Fruit fly (Drosophila melanogaster) whole organism, embryonic: Measurements from ENCODE around the gene CG16734.

Source experiments
- ATbp ChIP-seq: fragments of 200-800 bp; sonication (Bioruptor generic); optimal IDR thresholded peaks from 2 replicates; lab custom pipeline; 2017; ENCODE audit warnings: missing biosample characterization, mild to moderate bottlenecking, missing genetic modification characterization, missing genetic modification reagents
- Antp ChIP-seq: fragments of 200-800 bp; sonication (Bioruptor generic); optimal IDR thresholded peaks from 3 replicates; lab custom pipeline; 2016; ENCODE audit warnings: missing biosample characterization, missing genetic modification characterization
- CG10209 ChIP-seq: fragments of 200-800 bp; sonication (Bioruptor generic); optimal IDR thresholded peaks from 3 replicates; lab custom pipeline; 2017; ENCODE audit warnings: missing biosample characterization, mild to moderate bottlenecking, missing genetic modification characterization, missing genetic modification reagents
- CG11695 ChIP-seq: fragments of 200-800 bp; sonication (Bioruptor generic); IDR thresholded peaks from 3 replicates; pipeline ENCODE4 v1.3.6; 2022; ENCODE audit warnings: missing biosample characterization, missing genetic modification characterization
- CG13894 ChIP-seq: fragments of 200-800 bp; sonication (Bioruptor generic); optimal IDR thresholded peaks from 3 replicates; lab custom pipeline; 2018; ENCODE audit warnings: missing biosample characterization, mild to moderate bottlenecking, missing genetic modification characterization, moderate library complexity
- CG14710 ChIP-seq: fragments of 200-800 bp; sonication (Bioruptor generic); optimal IDR thresholded peaks from 3 replicates; lab custom pipeline; 2019; ENCODE audit warnings: missing biosample characterization, mild to moderate bottlenecking, missing genetic modification characterization, moderate library complexity
- CG17328 ChIP-seq: fragments of 200-800 bp; sonication (Bioruptor generic); IDR thresholded peaks from 2 replicates; pipeline ENCODE4 v1.3.6; 2022; ENCODE audit warnings: missing biosample characterization, missing genetic modification characterization
- CG17359 ChIP-seq: fragments of 200-800 bp; sonication (Bioruptor generic); optimal IDR thresholded peaks from 3 replicates; lab custom pipeline; 2018; ENCODE audit warnings: missing biosample characterization, mild to moderate bottlenecking, missing genetic modification characterization, moderate library complexity
- CG17612 ChIP-seq: fragments of 200-800 bp; sonication (Bioruptor generic); IDR thresholded peaks from 2 replicates; pipeline ENCODE4 v1.3.6; 2022; ENCODE audit warnings: missing biosample characterization, missing genetic modification characterization
- CG18011 ChIP-seq: fragments of 200-800 bp; sonication (Bioruptor generic); optimal IDR thresholded peaks from 2 replicates; lab custom pipeline; 2017; ENCODE audit warnings: missing biosample characterization, missing genetic modification characterization, mild to moderate bottlenecking, moderate library complexity, missing genotype
- CG30431 ChIP-seq: fragments of 200-800 bp; sonication (Bioruptor generic); optimal IDR thresholded peaks from 2 replicates; lab custom pipeline; 2017; ENCODE audit warnings: missing biosample characterization, missing genetic modification characterization
- CG3065 ChIP-seq: fragments of 200-800 bp; sonication (Bioruptor generic); optimal IDR thresholded peaks from 2 replicates; lab custom pipeline; 2016; ENCODE audit warnings: missing biosample characterization, missing genetic modification characterization
- CG4707 ChIP-seq: fragments of 200-800 bp; sonication (Bioruptor generic); optimal IDR thresholded peaks from 2 replicates; lab custom pipeline; 2018; ENCODE audit warnings: missing biosample characterization, mild to moderate bottlenecking, missing genetic modification characterization, moderate library complexity
- CG6272 ChIP-seq: fragments of 200-800 bp; sonication (Bioruptor generic); IDR thresholded peaks from 2 replicates; pipeline ENCODE4 v1.3.6; 2022; ENCODE audit warnings: missing biosample characterization, missing genetic modification characterization
- CG8089 ChIP-seq: fragments of 200-800 bp; sonication (Bioruptor generic); optimal IDR thresholded peaks from 3 replicates; lab custom pipeline; 2016; ENCODE audit warnings: missing biosample characterization, missing genetic modification characterization
- CG8388 ChIP-seq: fragments of 200-800 bp; sonication (Bioruptor generic); optimal IDR thresholded peaks from 2 replicates; lab custom pipeline; 2019; ENCODE audit warnings: missing biosample characterization, mild to moderate bottlenecking, missing genetic modification characterization, moderate library complexity
- Camta ChIP-seq: fragments of 200-800 bp; sonication (Bioruptor generic); optimal IDR thresholded peaks from 2 replicates; lab custom pipeline; 2016; ENCODE audit warnings: missing biosample characterization, missing genetic modification characterization
- CkIIα-i1 ChIP-seq: fragments of 200-800 bp; sonication (Bioruptor generic); IDR thresholded peaks from 2 replicates; pipeline ENCODE4 v1.3.6; 2022; ENCODE audit warnings: missing biosample characterization, missing genetic modification characterization
- Dad ChIP-seq: fragments of 200-800 bp; sonication (Bioruptor generic); optimal IDR thresholded peaks from 3 replicates; lab custom pipeline; 2016; ENCODE audit warnings: missing biosample characterization, missing genetic modification characterization
- GATAe ChIP-seq: fragments of 200-800 bp; sonication (Bioruptor generic); conservative IDR thresholded peaks from 2 replicates; pipeline ENCODE4 v1.3.6; 2022; ENCODE audit warnings: missing biosample characterization, missing genetic modification characterization
- HmgZ ChIP-seq: fragments of 200-800 bp; sonication (Bioruptor generic); optimal IDR thresholded peaks from 2 replicates; lab custom pipeline; 2018; ENCODE audit warnings: missing biosample characterization, mild to moderate bottlenecking, missing genetic modification characterization
- Rx ChIP-seq: fragments of 200-800 bp; sonication (Bioruptor generic); IDR thresholded peaks from 2 replicates; pipeline ENCODE4 v1.3.6; 2022; ENCODE audit warnings: missing biosample characterization, missing genetic modification characterization
- Side ChIP-seq: fragments of 200-800 bp; sonication (Bioruptor generic); optimal IDR thresholded peaks from 2 replicates; lab custom pipeline; 2016; ENCODE audit warnings: missing biosample characterization, missing genetic modification characterization
- Sry-δ ChIP-seq: fragments of 200-800 bp; sonication (Bioruptor generic); optimal IDR thresholded peaks from 2 replicates; lab custom pipeline; 2016; ENCODE audit warnings: missing biosample characterization, missing genetic modification characterization
- az2 ChIP-seq: fragments of 200-800 bp; sonication (Bioruptor generic); optimal IDR thresholded peaks from 3 replicates; lab custom pipeline; 2016; ENCODE audit warnings: missing biosample characterization, missing genetic modification characterization
- bab2 ChIP-seq: fragments of 200-800 bp; sonication (Bioruptor generic); optimal IDR thresholded peaks from 2 replicates; lab custom pipeline; 2016; ENCODE audit warnings: missing biosample characterization, missing genetic modification characterization
- bcd ChIP-seq: fragments of 200-800 bp; sonication (Bioruptor generic); optimal IDR thresholded peaks from 2 replicates; lab custom pipeline; 2017; ENCODE audit warnings: missing biosample characterization, mild to moderate bottlenecking, missing genetic modification characterization
- chn ChIP-seq: fragments of 200-800 bp; sonication (Bioruptor generic); optimal IDR thresholded peaks from 2 replicates; lab custom pipeline; 2016; ENCODE audit warnings: missing biosample characterization, missing genetic modification characterization
- croc ChIP-seq: fragments of 200-800 bp; sonication (Bioruptor generic); conservative IDR thresholded peaks from 3 replicates; pipeline ENCODE4 v1.3.6; 2022; ENCODE audit warnings: missing biosample characterization, missing genetic modification characterization
- crol ChIP-seq: fragments of 200-800 bp; sonication (Bioruptor generic); IDR thresholded peaks from 2 replicates; pipeline ENCODE4 v1.3.6; 2022; ENCODE audit warnings: missing biosample characterization, missing genetic modification characterization
- dimm ChIP-seq: fragments of 200-800 bp; sonication (Bioruptor generic); IDR thresholded peaks from 2 replicates; pipeline ENCODE4 v1.3.6; 2022; ENCODE audit warnings: missing biosample characterization, missing genetic modification characterization
- dmrt99B ChIP-seq: fragments of 200-800 bp; sonication (Bioruptor generic); optimal IDR thresholded peaks from 2 replicates; lab custom pipeline; 2018; ENCODE audit warnings: missing biosample characterization, mild to moderate bottlenecking, missing genetic modification characterization, moderate library complexity
- exex ChIP-seq: fragments of 200-800 bp; sonication (Bioruptor generic); optimal IDR thresholded peaks from 4 replicates; lab custom pipeline; 2018; ENCODE audit warnings: missing biosample characterization, mild to moderate bottlenecking, missing genetic modification characterization, moderate library complexity
- ftz-f1 ChIP-seq: fragments of 200-800 bp; sonication (Bioruptor generic); optimal IDR thresholded peaks from 2 replicates; lab custom pipeline; 2016; ENCODE audit warnings: missing biosample characterization, missing genetic modification characterization
- hkb ChIP-seq, 2 experiments: fragments of 200-800 bp in 1 of 2; fragments of >200 bp in 1 of 2; sonication (Bioruptor generic) in 1 of 2; IDR thresholded peaks in 1 of 2; optimal IDR thresholded peaks in 1 of 2; 2 replicates each; pipeline versions ENCODE4 v1.3.6 to Lab custom; 2017 to 2022; ENCODE audit warnings: missing biosample characterization in 1 of 2, missing genetic modification characterization in 1 of 2
- jumu ChIP-seq: fragments of 200-800 bp; sonication (Bioruptor generic); optimal IDR thresholded peaks from 3 replicates; lab custom pipeline; 2016; ENCODE audit warnings: missing biosample characterization, missing genetic modification characterization
- maf-S ChIP-seq: fragments of 200-800 bp; sonication (Bioruptor generic); optimal IDR thresholded peaks from 2 replicates; lab custom pipeline; 2016; ENCODE audit warnings: missing biosample characterization, missing genetic modification characterization
- mld ChIP-seq: fragments of 200-800 bp; sonication (Bioruptor generic); IDR thresholded peaks from 3 replicates; pipeline ENCODE4 v1.3.6; 2022; ENCODE audit warnings: missing biosample characterization, missing genetic modification characterization; ENCODE audit not compliant: partially characterized antibody
- nerfin-1 ChIP-seq: fragments of 200-800 bp; sonication (Bioruptor generic); optimal IDR thresholded peaks from 3 replicates; lab custom pipeline; 2019; ENCODE audit warnings: missing biosample characterization, mild to moderate bottlenecking, missing genetic modification characterization, moderate library complexity
- nerfin-2 ChIP-seq: fragments of 200-800 bp; sonication (Bioruptor generic); IDR thresholded peaks from 2 replicates; pipeline ENCODE4 v1.3.6; 2022; ENCODE audit warnings: missing biosample characterization, missing genetic modification characterization; ENCODE audit not compliant: partially characterized antibody
- pita ChIP-seq: fragments of 200-800 bp; sonication (Bioruptor generic); optimal IDR thresholded peaks from 2 replicates; lab custom pipeline; 2017; ENCODE audit warnings: missing biosample characterization, mild to moderate bottlenecking, missing genetic modification characterization
- prd ChIP-seq, 3 experiments: fragments of >200 bp in 2 of 3; fragments of 200-800 bp in 1 of 3; sonication (Bioruptor generic) in 1 of 3; optimal IDR thresholded peaks in 2 of 3; IDR thresholded peaks in 1 of 3; 2 replicates in 2 of 3; 3 replicates in 1 of 3; pipeline versions ENCODE4 v1.3.6 to Lab custom; 2017 to 2022; ENCODE audit warnings: missing biosample characterization in 1 of 3, missing genetic modification characterization in 1 of 3
- run ChIP-seq: fragments of 200-800 bp; sonication (Bioruptor generic); optimal IDR thresholded peaks from 3 replicates; lab custom pipeline; 2018; ENCODE audit warnings: missing biosample characterization, mild to moderate bottlenecking, missing genetic modification characterization
- sim ChIP-seq: fragments of 200-800 bp; sonication (Bioruptor generic); IDR thresholded peaks from 2 replicates; pipeline ENCODE4 v1.3.6; 2022; ENCODE audit warnings: missing biosample characterization, missing genetic modification characterization
- slou ChIP-seq: fragments of 200-800 bp; sonication (Bioruptor generic); optimal IDR thresholded peaks from 3 replicates; lab custom pipeline; 2016; ENCODE audit warnings: missing biosample characterization, missing genetic modification characterization
- sob ChIP-seq: fragments of 200-800 bp; sonication (Bioruptor generic); IDR thresholded peaks from 2 replicates; pipeline ENCODE4 v1.3.6; 2022; ENCODE audit warnings: missing biosample characterization, missing genetic modification characterization
- tap ChIP-seq: fragments of 200-800 bp; optimal IDR thresholded peaks from 3 replicates; lab custom pipeline; 2019; ENCODE audit warnings: missing biosample characterization, mild to moderate bottlenecking, missing genetic modification characterization, moderate library complexity
- vnd ChIP-seq: fragments of 200-800 bp; sonication (Bioruptor generic); IDR thresholded peaks from 3 replicates; pipeline ENCODE4 v1.3.6; 2022; ENCODE audit warnings: missing biosample characterization, missing genetic modification characterization; ENCODE audit not compliant: partially characterized antibody
- wor ChIP-seq: fragments of 200-800 bp; sonication (Bioruptor generic); IDR thresholded peaks from 2 replicates; pipeline ENCODE4 v1.3.6; 2022; ENCODE audit warnings: missing biosample characterization, missing genetic modification characterization

CG16734 gene

dm6 chr3R:9260421-9260973 is 5.6 kb downstream of the CG16734 start, which contains the start of gene ATP6AP2 (continued):
- TF ChIP-seq prd (optimal IDR thresholded peaks at IDR 0.05; lab: Kevin White, UChicago) (no peak), prd (GFP tag; IDR thresholded peaks at IDR 0.05; lab: Robert Waterston, UW) (0 out of 3 replicates have a peak, but pooled peaks have one; percentile 32), CG17328 (GFP tag; lab: Robert Waterston, UW) (peak; percentile 61; the same call in 1 of the 2 replicates), CG8089 (GFP tag; lab: Kevin White, UChicago) (no peak), CG4707 (no peak), Antp (no peak), Dad (GFP tag; lab: Kevin White, UChicago) (peak; percentile 10), sob (GFP tag; lab: Robert Waterston, UW) (peak; percentile 85), CkIIα-i1 (GFP tag; lab: Robert Waterston, UW) (no peak), CG6272 (GFP tag; lab: Robert Waterston, UW) (peak; percentile 28; the same call in 1 of the 2 replicates), exex (tag; lab: Kevin White, UChicago) (peak; percentile 25), CG3065 (GFP tag; lab: Kevin White, UChicago) (no peak), dmrt99B (tag; lab: Kevin White, UChicago) (no peak), hkb (optimal IDR thresholded peaks at IDR 0.05; lab: Kevin White, UChicago) (no peak), hkb (GFP tag; IDR thresholded peaks at IDR 0.05; lab: Robert Waterston, UW) (0 out of 2 replicates have a peak, but pooled peaks have one; percentile 35), maf-S (GFP tag; lab: Kevin White, UChicago) (no peak), wor (GFP tag; lab: Robert Waterston, UW) (no peak), chn (GFP tag; lab: Kevin White, UChicago) (peak; percentile 61), dimm (GFP tag; lab: Robert Waterston, UW) (no peak), pita (GFP tag; lab: Kevin White, UChicago) (no peak), bab2 (no peak), CG13894 (tag; lab: Kevin White, UChicago) (peak; percentile 58), ATbp (GFP tag; lab: Kevin White, UChicago) (no peak), GATAe (GFP tag; lab: Robert Waterston, UW) (no peak), tap (tag; lab: Kevin White, UChicago) (no peak), CG30431 (GFP tag; lab: Kevin White, UChicago) (no peak), Side (no peak), crol (GFP tag; lab: Robert Waterston, UW) (peak; percentile 90), nerfin-2 (GFP tag; lab: Robert Waterston, UW) (peak; percentile 63), CG11695 (no peak), bcd (GFP tag; lab: Kevin White, UChicago) (peak; percentile 36), CG17359 (tag; lab: Kevin White, UChicago) (peak; percentile 65), run (no peak), nerfin-1 (tag; lab: Kevin White, UChicago) (peak; percentile 62), CG14710 (tag; lab: Kevin White, UChicago) (peak; percentile 82), Camta (GFP tag; lab: Kevin White, UChicago) (no peak), HmgZ (peak; percentile 80), CG10209 (GFP tag; lab: Kevin White, UChicago) (no peak), az2 (GFP tag; lab: Kevin White, UChicago) (peak; percentile 41), ftz-f1 (peak; percentile 5), slou (peak; percentile 12), vnd (GFP tag; lab: Robert Waterston, UW) (peak; percentile 79), Rx (GFP tag; lab: Robert Waterston, UW) (no peak), CG18011 (GFP tag; lab: Kevin White, UChicago) (no peak), Sry-δ (GFP tag; lab: Kevin White, UChicago) (peak; percentile 63), sim (no peak), CG8388 (GFP tag; lab: Kevin White, UChicago) (no peak), mld (0 out of 3 replicates have a peak, but pooled peaks have one; percentile 48), CG17612 (GFP tag; lab: Robert Waterston, UW) (no peak), jumu (GFP tag; lab: Kevin White, UChicago) (no peak), croc (GFP tag; lab: Robert Waterston, UW) (no peak)
